Fruit fly (Drosophila melanogaster) Kc167 (cell line): ENCODE measurements around the gene FoxP.
"Not testable (repeated sequence)": the region's sequence is repeated elsewhere in the genome, so short reads cannot be mapped to it uniquely, and the experiment has no call there.

Experiments
- Myc ChIP-seq: fragments of >200 bp; optimal IDR thresholded peaks from 2 replicates; lab custom pipeline; 2017; ENCODE audit warnings: missing external identifiers
- Sin3A ChIP-seq: fragments of >200 bp; optimal IDR thresholded peaks from 2 replicates; lab custom pipeline; 2018; ENCODE audit warnings: missing external identifiers
- h ChIP-seq: fragments of >200 bp; optimal IDR thresholded peaks from 3 replicates; lab custom pipeline; 2018; ENCODE audit warnings: missing external identifiers
- insv ChIP-seq: fragments of >200 bp; optimal IDR thresholded peaks from 3 replicates; lab custom pipeline; 2018; ENCODE audit warnings: missing external identifiers
- psq ChIP-seq: fragments of >200 bp; optimal IDR thresholded peaks from 2 replicates; lab custom pipeline; 2017; ENCODE audit warnings: missing external identifiers
- ttk ChIP-seq: sonication (Bioruptor generic); optimal IDR thresholded peaks from 2 replicates; lab custom pipeline; 2017; ENCODE audit warnings: missing external identifiers

FoxP gene

DNA sequence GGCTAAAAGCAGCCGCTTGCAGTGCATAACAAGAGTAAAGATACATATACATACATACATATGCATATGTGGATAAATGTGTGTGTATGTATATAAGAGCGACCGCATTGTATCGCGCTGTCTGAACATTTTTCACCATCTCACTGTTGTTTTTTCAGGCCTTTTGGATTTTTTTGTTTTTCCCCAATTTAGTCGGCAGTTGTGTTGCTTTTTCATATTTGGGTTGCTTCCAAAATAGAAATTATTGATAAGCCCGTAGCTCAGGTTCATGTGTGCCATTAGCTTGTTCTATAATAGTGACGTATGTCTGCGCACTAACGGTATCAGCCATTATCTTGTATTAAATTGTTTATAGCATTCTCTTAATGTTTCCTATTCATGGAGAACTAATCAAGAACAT is 30.2 kb downstream of the FoxP start:
- TF ChIP-seq h (lab: Kevin White, UChicago): no peak
- TF ChIP-seq Myc (lab: Kevin White, UChicago): no peak
- no peak for TF ChIP-seq psq (lab: Kevin White, UChicago)
- no peak for TF ChIP-seq Sin3A (lab: Kevin White, UChicago)
- no peak for TF ChIP-seq insv (lab: Kevin White, UChicago)
- TF ChIP-seq ttk (lab: Kevin White, UChicago): no peak

DNA sequence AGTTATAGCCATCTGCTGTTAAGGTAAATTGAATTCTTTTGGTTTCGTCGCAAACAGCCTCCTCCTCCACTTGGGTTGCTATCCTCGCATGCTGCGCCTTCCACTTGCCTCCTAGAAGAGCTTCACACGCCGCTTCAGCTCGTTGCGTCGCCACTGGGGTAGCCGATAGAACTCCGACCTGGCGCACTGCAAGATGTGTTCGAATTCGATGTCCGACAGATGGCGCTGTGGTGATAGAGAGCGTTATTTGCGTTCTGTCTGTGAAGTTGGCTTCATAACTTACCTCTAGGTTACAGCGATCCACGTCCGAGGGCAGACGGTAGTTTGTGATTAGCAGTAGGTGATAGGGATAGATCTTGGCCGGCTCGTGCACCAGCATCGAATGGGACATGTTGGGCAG is 35.7 kb downstream of the FoxP start:
- no peak for TF ChIP-seq Sin3A (lab: Kevin White, UChicago)
- no peak for TF ChIP-seq ttk (lab: Kevin White, UChicago)
- TF ChIP-seq Myc (lab: Kevin White, UChicago): no peak
- TF ChIP-seq psq (lab: Kevin White, UChicago): no peak
- no peak for TF ChIP-seq insv (lab: Kevin White, UChicago)
- TF ChIP-seq h (lab: Kevin White, UChicago): no peak

DNA sequence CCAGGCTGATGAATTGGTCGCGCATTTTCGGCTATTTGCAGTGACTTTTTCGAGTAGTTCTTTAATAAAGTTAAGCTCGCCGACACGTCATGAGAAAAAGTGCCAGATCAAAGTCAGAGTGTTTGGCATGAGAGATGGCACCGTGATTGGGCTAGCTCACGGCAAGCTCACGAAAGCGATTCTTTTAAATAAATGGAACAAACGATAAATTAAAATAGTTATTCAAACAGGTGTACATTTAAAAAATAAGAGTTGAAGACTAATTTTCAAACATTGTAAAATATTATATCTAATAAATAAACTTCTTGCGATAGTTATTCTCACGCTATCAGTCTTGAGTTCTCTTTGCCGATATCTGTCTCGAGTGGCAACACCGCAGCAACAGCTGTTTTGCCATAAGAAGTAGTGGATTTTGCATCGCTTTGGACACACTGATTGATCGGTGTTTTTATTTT is 38.0 kb downstream of the FoxP start, which contains the start of the genes Unc-115b, p24-2 and CG32939:
Gene Unc-115b (minus strand): TSS at position 101 of the 455 bp plus-strand sequence.
Gene p24-2 (minus strand): TSS at position 120 of the 455 bp plus-strand sequence.
Gene CG32939 (plus strand): TSS at position 405 of the 455 bp plus-strand sequence.
- TF ChIP-seq insv, psq, h (lab: Kevin White, UChicago): not testable (repeated sequence)

DNA sequence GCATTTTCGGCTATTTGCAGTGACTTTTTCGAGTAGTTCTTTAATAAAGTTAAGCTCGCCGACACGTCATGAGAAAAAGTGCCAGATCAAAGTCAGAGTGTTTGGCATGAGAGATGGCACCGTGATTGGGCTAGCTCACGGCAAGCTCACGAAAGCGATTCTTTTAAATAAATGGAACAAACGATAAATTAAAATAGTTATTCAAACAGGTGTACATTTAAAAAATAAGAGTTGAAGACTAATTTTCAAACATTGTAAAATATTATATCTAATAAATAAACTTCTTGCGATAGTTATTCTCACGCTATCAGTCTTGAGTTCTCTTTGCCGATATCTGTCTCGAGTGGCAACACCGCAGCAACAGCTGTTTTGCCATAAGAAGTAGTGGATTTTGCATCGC is 45.3 kb downstream of the FoxP start, which contains the start of the genes eca and CG18542:
Gene eca (minus strand): TSS at position 101 of the 400 bp plus-strand sequence.
Gene CG18542 (plus strand): TSS at position 385 of the 400 bp plus-strand sequence.
- TF ChIP-seq Myc, psq, insv (lab: Kevin White, UChicago): not testable (repeated sequence)

DNA sequence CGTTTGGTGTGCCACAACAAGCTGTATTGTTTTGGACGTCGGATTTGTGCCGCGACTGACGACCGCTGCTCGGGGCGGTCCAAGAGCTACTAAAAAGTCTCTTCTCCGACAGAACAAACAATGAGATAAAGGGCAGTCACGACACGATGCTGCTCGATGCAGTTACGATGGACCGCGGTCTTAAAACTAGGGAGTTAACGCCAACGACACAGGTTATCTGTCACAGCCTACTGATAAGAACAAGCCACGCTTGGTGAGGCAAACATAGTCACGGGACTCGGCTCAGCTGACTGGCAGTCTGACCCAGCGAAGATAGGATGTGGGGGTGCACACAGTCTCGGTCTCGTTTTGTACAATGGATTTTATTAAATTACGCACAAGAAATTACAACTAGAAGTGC is 46.5 kb downstream of the FoxP start, which contains the start of gene CG9444:
Gene CG9444 (minus strand): TSS at position 140 of the 400 bp plus-strand sequence.
- TF ChIP-seq h (lab: Kevin White, UChicago) (no peak), Sin3A (lab: Kevin White, UChicago) (no peak), ttk (lab: Kevin White, UChicago) (no peak), Myc (lab: Kevin White, UChicago) (no peak), insv (lab: Kevin White, UChicago) (no peak), psq (lab: Kevin White, UChicago) (no peak)

DNA sequence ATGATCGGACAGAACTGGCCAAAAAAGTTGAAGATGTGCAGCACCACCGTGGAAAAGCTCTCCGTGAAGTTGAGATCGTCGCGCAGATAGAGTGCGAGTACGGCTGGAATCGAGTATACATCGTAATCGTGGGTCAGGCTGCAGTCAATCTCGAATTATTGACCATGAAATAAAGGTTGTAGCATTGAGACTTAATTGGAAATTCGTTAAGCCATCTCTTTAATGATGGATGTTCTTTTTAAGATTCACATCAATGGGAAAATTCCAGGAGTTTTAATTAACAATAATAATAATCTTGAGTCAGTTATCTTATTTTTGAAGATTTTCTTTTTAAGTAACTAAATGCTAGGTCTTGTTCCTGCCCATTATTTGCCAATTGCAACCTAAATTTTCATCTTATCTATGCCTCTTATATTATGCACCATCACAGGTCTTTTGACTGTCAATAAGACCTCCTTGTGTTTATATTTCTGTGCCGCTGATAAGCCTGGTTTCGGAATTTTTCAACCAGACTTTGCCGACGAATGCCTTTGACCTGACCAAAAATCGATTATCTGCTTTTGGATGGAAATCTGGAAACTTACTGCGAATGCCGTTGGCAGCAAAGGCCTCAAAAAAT is 47.5 kb downstream of the FoxP start:
- TF ChIP-seq ttk (lab: Kevin White, UChicago) (no peak), insv (lab: Kevin White, UChicago) (no peak), Myc (lab: Kevin White, UChicago) (no peak), h (lab: Kevin White, UChicago) (no peak), Sin3A (lab: Kevin White, UChicago) (no peak), psq (lab: Kevin White, UChicago) (no peak)

DNA sequence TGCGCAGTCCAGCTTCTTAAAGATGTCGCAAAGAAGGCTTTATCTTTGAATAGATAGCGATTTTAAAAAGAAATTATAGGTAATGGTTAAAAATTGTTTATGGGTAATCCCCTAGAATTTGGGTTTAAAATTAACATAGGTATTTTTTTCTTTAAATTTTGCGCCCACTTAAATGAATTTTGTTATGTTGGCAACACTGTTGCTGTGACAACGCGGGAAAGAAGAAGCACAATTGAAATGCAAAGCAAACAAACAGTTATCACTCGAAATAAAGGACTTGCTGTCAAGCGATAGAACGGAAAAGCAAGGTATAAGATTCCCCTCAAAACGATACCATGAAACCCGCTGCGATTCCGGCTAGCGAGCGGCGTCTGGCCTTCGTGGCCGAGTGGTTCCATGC is 50.9 kb downstream of the FoxP start, which contains the start of gene nmdyn-D7:
Gene nmdyn-D7 (plus strand): TSS at position 194 of the 400 bp plus-strand sequence.
- TF ChIP-seq ttk (lab: Kevin White, UChicago) (no peak), Myc (lab: Kevin White, UChicago) (no peak), Sin3A (lab: Kevin White, UChicago) (no peak), h (lab: Kevin White, UChicago) (no peak), insv (lab: Kevin White, UChicago) (no peak), psq (lab: Kevin White, UChicago) (no peak)

DNA sequence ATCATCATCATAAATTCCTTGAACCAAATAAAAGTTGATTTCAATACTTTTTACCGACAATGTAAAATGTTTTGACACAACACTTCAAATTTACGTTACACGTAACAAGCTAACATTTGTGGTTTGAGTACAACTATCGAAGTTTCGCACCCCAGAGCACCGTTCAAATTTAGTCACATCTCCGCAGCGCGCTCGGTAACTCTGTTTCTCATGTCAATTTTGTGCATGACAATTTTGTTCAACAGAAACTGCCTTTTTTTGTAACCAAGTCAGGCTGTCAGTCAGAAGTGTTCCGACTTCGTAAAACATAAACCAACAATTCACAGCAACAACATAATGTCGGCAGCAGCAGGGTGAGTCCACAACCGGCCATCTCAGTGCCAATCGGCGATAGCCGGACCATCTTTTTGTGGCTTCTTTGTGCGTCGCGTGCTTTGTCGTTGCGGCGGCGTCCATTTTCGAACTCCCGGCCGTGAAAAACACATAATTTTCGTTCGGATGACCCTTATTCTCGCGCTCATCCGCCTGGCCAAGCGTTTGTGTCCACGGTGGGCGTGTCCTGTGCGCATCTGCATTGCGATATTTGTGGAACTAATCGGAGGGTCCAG is 52.8 kb downstream of the FoxP start, which contains the start of gene p23:
Gene p23 (plus strand): TSS at position 194 of the 608 bp plus-strand sequence.
- TF ChIP-seq Sin3A (lab: Kevin White, UChicago): no peak
- TF ChIP-seq insv (lab: Kevin White, UChicago): no peak
- TF ChIP-seq ttk (lab: Kevin White, UChicago): no peak
- no peak for TF ChIP-seq h (lab: Kevin White, UChicago)
- no peak for TF ChIP-seq Myc (lab: Kevin White, UChicago)
- no peak for TF ChIP-seq psq (lab: Kevin White, UChicago)
